Fruit fly (Drosophila melanogaster): ENCODE data around the gene CG12121.

CG12121 gene

dm6 chrX:9251212-9251877 lies 19.2 kb upstream of the CG12121 start (continued):
- TF ChIP-seq pum (GFP tag; optimal IDR thresholded peaks at IDR 0.05): peak; percentile 12
- no peak for TF ChIP-seq mam (GFP tag; optimal IDR thresholded peaks at IDR 0.05)
- peak; percentile 28; the same call in 1 of the 2 replicates for TF ChIP-seq Ptx1 (GFP tag; IDR thresholded peaks at IDR 0.05)
- no peak for TF ChIP-seq Dip3 (GFP tag; optimal IDR thresholded peaks at IDR 0.05)
- TF ChIP-seq CG32532 (GFP tag; IDR thresholded peaks at IDR 0.05): no peak
- peak; percentile 25 for TF ChIP-seq grau (tag; optimal IDR thresholded peaks at IDR 0.05)
- TF ChIP-seq stc (GFP tag; IDR thresholded peaks at IDR 0.05): peak; percentile 43; the same call in 1 of the 2 replicates
- peak in 1 of 2 experiments; percentile 4 for TF ChIP-seq chif (GFP tag; optimal IDR thresholded peaks at IDR 0.05)
- TF ChIP-seq corto (GFP tag; optimal IDR thresholded peaks at IDR 0.05): no peak
- TF ChIP-seq CrebB (tag; optimal IDR thresholded peaks at IDR 0.05): no peak
- TF ChIP-seq CG30431 (GFP tag; optimal IDR thresholded peaks at IDR 0.05): no peak
- TF ChIP-seq vnd (GFP tag; IDR thresholded peaks at IDR 0.05; ENCODE audit: partially characterized antibody): no peak
- 0 out of 3 replicates have a peak, but pooled peaks have one; percentile 42 for TF ChIP-seq CG2199 (GFP tag; IDR thresholded peaks at IDR 0.05)
- peak; percentile 24 for TF ChIP-seq Hsf (GFP tag; optimal IDR thresholded peaks at IDR 0.05)
- no peak for TF ChIP-seq peb (GFP tag; IDR thresholded peaks at IDR 0.05)
- TF ChIP-seq CG13123 (GFP tag; optimal IDR thresholded peaks at IDR 0.05): no peak
- no peak for TF ChIP-seq HLH3B (GFP tag; IDR thresholded peaks at IDR 0.05)
- no peak for TF ChIP-seq CG16779 (GFP tag; IDR thresholded peaks at IDR 0.05)
- no peak for TF ChIP-seq Hand (GFP tag; optimal IDR thresholded peaks at IDR 0.05)
- peak; percentile 54 for TF ChIP-seq CG1603 (tag; optimal IDR thresholded peaks at IDR 0.05)
- TF ChIP-seq dmrt11E (tag; optimal IDR thresholded peaks at IDR 0.05): peak; percentile 7
- TF ChIP-seq CG2116 (GFP tag; optimal IDR thresholded peaks at IDR 0.05): no peak
- TF ChIP-seq nmo (GFP tag; optimal IDR thresholded peaks at IDR 0.05): peak; percentile 27
- TF ChIP-seq lov (optimal IDR thresholded peaks at IDR 0.05): no peak
- TF ChIP-seq lov (GFP tag; IDR thresholded peaks at IDR 0.05): no peak
- TF ChIP-seq Bteb2 (GFP tag; optimal IDR thresholded peaks at IDR 0.05): no peak
- no peak for TF ChIP-seq Sry-β (GFP tag; optimal IDR thresholded peaks at IDR 0.05)
- no peak for TF ChIP-seq CG3163 (GFP tag; optimal IDR thresholded peaks at IDR 0.05)
- TF ChIP-seq TFAM (GFP tag; optimal IDR thresholded peaks at IDR 0.05): no peak
- no peak for TF ChIP-seq Stat92E (GFP tag; optimal IDR thresholded peaks at IDR 0.05)
- no peak for TF ChIP-seq CG3838 (GFP tag; optimal IDR thresholded peaks at IDR 0.05)
- peak; percentile 8 for TF ChIP-seq sug (tag; optimal IDR thresholded peaks at IDR 0.05)
- TF ChIP-seq E2f1 (GFP tag; IDR thresholded peaks at IDR 0.05): 0 out of 2 replicates have a peak, but pooled peaks have one; percentile 9
- TF ChIP-seq CG11504 (tag; optimal IDR thresholded peaks at IDR 0.05): peak; percentile 36
- peak; percentile 37 for TF ChIP-seq ATbp (GFP tag; optimal IDR thresholded peaks at IDR 0.05)
- TF ChIP-seq CG17385 (GFP tag; optimal IDR thresholded peaks at IDR 0.05): peak; percentile 4
- no peak for TF ChIP-seq Six4 (GFP tag; optimal IDR thresholded peaks at IDR 0.05)
- TF ChIP-seq CG17359 (tag; optimal IDR thresholded peaks at IDR 0.05): peak; percentile 30
- no peak for TF ChIP-seq CG10366 (GFP tag; IDR thresholded peaks at IDR 0.05)
- peak; percentile 38 for TF ChIP-seq CG30403 (GFP tag; optimal IDR thresholded peaks at IDR 0.05)
- no peak for TF ChIP-seq sim (GFP tag; IDR thresholded peaks at IDR 0.05)
- TF ChIP-seq nau (GFP tag; optimal IDR thresholded peaks at IDR 0.05): no peak
- no peak for TF ChIP-seq CG2889 (GFP tag; IDR thresholded peaks at IDR 0.05)
- TF ChIP-seq Ada2b (GFP tag; IDR thresholded peaks at IDR 0.05): 0 out of 2 replicates have a peak, but pooled peaks have one; percentile 19
- no peak for TF ChIP-seq hkb (optimal IDR thresholded peaks at IDR 0.05)
- 0 out of 2 replicates have a peak, but pooled peaks have one; percentile 36 for TF ChIP-seq hkb (GFP tag; IDR thresholded peaks at IDR 0.05)
- TF ChIP-seq CG32767 (GFP tag; IDR thresholded peaks at IDR 0.05): 0 out of 2 replicates have a peak, but pooled peaks have one; percentile 28
- no peak for TF ChIP-seq CG12104 (GFP tag; optimal IDR thresholded peaks at IDR 0.05)
- TF ChIP-seq CG12659 (GFP tag; optimal IDR thresholded peaks at IDR 0.05): peak; percentile 12
- no peak for TF ChIP-seq CG13287 (GFP tag; IDR thresholded peaks at IDR 0.05; ENCODE audit: partially characterized antibody)

Data from whole organism, embryonic.